Fruit fly (Drosophila melanogaster) whole organism, larva: ENCODE data around the gene FucTD.

Experiments used
- noc ChIP-seq: fragments of 200-800 bp; sonication (Bioruptor generic); optimal IDR thresholded peaks from 3 replicates; lab custom pipeline; 2019; ENCODE audit warnings: missing biosample characterization, mild to moderate bottlenecking, missing genetic modification characterization, moderate library complexity

FucTD gene

DNA sequence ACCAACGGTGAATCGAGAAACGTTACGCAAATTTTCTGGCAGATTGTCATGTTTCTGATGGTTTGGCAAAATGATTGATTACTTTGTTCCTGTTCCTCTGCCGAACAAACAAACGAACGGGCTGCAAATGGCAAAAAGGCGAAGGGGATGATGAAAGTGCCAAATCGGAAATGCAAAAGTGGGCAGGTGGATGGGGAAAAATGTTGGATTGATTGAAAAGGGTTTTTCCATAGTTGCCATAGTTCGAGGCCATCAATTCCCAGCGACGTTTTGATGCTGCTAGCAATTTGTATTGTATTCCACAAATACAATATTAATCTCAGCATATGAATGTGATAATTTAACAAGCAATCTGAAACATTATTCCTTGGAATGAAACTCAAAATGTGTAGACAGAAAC lies at the start of gene FucTD:
FucTD (plus strand) TSS at position 301 of the 400 bp plus-strand sequence.
- no peak for TF ChIP-seq noc (tag; lab: Kevin White, UChicago)

DNA sequence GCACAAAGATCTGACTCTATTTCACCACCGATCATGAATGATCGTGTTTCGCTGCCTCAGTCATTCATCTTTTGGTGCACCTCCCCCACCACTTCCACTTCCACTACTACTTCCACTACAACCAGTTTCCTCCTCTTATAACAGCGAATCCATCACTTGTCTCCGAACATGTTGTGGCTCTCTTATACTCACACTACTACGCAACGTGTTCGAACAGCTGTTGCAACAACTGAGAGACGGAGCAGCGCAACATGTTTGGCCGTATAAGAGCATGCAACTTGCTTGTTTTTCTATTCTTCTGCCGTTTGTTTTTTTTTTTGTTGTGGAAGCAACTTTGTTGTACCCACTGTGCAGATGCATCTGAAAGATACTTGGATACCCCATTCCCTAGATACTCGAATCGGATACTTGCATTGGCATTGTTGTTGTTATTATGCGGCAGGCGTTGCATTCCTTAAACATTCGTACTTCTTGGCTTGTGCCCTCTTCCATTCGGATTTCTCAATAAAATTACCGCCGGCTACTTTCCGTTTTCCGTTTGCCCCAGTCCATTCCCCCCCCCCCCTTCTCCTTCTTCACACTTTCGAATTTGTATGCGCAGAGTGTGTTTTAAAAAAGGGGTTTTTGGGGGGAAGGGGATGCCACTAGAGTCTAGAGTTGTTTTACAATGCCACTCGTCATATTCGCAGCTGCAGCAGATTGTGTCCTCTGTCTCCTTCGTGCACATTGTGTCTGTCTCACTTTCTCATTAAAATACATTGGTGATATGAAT lies 49.0 kb upstream of the FucTD start:
- no peak for TF ChIP-seq noc (tag; lab: Kevin White, UChicago)

- peak; percentile 37 for TF ChIP-seq noc (tag; lab: Kevin White, UChicago)
Measured at dm6 chr3L:1368201-1368617, 47.8 kb upstream of the FucTD start.

dm6 chr3L:1370099-1370678 lies 45.8 kb upstream of the FucTD start, which contains the start of gene ru:
Gene ru, plus strand, starts transcription at chr3L:1370628.
- TF ChIP-seq noc (tag; lab: Kevin White, UChicago), result no peak

dm6 chr3L:1370939-1371338 lies 45.1 kb upstream of the FucTD start:
- no peak for TF ChIP-seq noc (tag; lab: Kevin White, UChicago)

DNA sequence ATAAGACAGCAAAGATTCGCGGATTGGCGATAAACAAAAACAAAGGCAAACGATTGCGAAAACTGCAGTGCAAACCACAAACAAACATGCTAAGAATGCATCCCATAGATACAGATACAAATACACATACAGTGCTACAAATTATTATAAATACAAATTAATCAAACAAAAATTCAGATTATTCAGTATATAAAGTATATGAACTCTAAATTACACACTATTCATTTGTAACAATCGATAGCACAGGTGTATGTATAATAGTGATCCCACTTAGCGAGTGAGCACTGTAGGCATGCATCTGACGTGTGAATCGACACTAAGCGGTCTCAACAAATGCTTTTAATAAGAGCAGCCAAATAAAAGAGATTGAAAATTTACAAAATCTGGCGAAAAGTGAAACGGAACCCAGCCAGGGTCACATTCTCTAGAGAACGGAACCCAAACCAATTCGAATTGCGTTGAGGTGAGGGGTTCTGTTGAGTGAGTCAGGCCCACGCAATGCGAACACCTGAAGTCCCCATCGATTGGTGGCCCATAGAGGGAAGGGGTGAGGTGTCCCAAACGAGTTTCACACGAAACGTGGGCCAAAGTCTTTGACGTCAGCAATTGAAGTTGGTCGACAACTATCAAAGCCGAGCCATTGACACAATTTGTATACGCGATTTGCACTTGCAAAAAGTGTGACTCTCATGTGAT lies 41.4 kb upstream of the FucTD start:
- no peak for TF ChIP-seq noc (tag; lab: Kevin White, UChicago)

dm6 chr3L:1376014-1376745 lies 39.9 kb upstream of the FucTD start:
- no peak for TF ChIP-seq noc (tag; lab: Kevin White, UChicago)

DNA sequence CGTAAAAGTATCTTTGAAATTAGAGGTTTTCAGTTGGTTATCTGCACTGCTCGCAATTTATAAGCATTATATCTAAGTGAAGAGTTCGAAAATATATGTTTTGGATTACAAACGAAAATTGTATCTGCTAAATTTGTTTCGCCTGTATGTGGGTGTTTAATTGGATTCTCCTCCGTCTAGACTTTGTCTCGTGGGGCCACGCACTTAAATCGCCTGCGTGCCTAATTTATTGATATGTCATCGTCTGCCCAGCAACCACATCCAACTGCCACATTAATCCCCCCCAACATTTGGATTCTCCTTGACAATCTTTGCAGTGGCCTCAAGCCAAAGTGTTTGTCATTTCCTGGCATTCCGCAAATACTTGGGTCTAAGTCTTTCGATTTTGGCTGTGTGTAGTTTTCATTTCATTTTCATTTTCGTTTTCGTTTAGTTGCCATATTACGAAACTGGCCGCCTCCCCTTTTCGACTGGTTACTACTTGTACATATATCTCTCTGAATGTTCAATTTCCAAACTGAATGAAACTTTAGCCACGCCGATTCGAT lies 37.9 kb upstream of the FucTD start:
- no peak for TF ChIP-seq noc (tag; lab: Kevin White, UChicago)

DNA sequence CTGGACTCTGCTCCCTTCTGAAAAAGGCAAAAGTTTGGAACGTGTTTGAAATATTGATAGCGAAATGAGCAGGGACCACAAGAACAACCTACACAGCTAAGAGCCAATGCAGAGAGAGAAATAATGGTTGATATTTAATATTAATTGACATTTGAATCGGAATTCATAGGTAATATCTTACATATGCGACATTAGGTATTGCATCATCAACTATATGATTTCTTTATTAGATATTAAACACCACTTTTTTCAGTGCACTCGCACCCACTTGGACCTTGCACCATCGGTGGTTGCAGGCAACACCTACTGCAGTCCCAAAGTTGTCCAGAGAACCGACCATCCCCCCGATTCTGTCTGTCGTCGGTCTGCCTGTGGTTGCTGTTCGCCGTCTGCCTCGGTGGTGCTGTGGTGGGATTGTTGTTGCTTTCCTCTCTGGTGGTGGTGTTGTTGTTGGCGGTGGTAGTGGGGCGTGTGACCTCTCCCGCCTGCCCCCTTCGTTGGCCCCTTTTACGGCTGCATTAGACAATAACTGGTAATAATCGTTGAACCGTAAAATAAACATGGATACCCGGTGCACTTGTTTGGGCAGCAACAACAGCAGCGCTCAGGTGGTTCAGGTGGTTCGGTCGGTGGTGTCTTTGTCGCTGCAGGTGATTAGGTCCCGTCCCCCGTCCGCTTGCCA lies 37.0 kb upstream of the FucTD start:
- TF ChIP-seq noc (tag; lab: Kevin White, UChicago), result no peak

dm6 chr3L:1379741-1380465 lies 36.1 kb upstream of the FucTD start:
- no peak for TF ChIP-seq noc (tag; lab: Kevin White, UChicago)

DNA sequence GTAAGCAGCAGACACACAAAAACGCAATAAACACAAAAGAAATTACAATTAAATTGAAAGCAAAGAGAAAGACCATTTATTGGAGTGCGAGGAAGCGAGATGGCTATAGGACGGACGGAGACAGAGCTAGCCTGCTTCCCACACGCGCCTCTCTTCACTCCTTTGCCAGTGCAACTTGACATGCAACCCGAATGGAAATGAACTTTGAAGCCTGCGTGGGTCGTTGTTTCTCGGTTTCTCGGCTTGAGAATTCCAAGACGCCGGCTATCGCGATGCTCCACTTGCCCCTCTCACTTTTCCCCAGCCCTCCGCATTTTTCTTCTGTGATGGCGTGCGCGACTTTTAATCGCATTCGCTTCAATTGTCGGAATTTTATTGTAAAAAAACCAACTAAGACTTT lies 35.1 kb upstream of the FucTD start:
- no peak for TF ChIP-seq noc (tag; lab: Kevin White, UChicago)

dm6 chr3L:1385683-1386246 lies 30.3 kb upstream of the FucTD start:
- TF ChIP-seq noc (tag; lab: Kevin White, UChicago), result no peak

dm6 chr3L:1388094-1388493 lies 27.9 kb upstream of the FucTD start:
- TF ChIP-seq noc (tag; lab: Kevin White, UChicago), result no peak

DNA sequence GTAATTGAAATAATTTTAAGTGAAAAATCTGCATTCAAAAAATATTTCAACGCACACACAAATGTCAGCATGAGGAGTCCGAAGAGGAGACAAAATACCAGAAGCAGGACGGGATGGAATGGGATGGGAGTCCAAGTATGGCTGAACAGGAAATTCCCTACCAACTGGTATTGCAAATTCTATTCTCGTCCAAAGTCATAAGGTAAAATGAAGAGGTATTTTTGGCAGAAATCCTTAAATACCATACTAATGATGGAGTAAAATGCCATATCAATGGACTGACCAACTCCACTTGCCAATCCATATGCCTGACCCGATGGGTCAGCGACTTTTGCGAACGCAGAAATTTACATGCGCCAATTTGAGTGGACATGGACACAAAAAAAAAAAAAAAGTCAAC lies 27.2 kb upstream of the FucTD start:
- no peak for TF ChIP-seq noc (tag; lab: Kevin White, UChicago)
